Worm (Caenorhabditis elegans): ENCODE measurements around the gene fbxl-3.

Gene fbxl-3

ce11 chrII:5389831-5390323 is 8.8 kb downstream of the fbxl-3 start, which contains the start of gene ndx-6 (continued):
- TF ChIP-seq eor-1 (tag; optimal IDR thresholded peaks at IDR 0.05) (no peak), pqm-1 (tag; optimal IDR thresholded peaks at IDR 0.05) (peak; percentile 29), R02D3.7 (tag; optimal IDR thresholded peaks at IDR 0.05) (peak; percentile 61), tbx-2 (tag; optimal IDR thresholded peaks at IDR 0.05) (peak; percentile 66), egl-5 (tag; optimal IDR thresholded peaks at IDR 0.05) (peak; percentile 64), pha-4 (tag; optimal IDR thresholded peaks at IDR 0.05) (peak; percentile 90), nhr-67 (tag; optimal IDR thresholded peaks at IDR 0.05) (no peak), elt-1 (tag; optimal IDR thresholded peaks at IDR 0.05) (no peak), lin-15B (tag; optimal IDR thresholded peaks at IDR 0.05) (peak; percentile 75)

- TF ChIP-seq ceh-82 (tag; optimal IDR thresholded peaks at IDR 0.05) (no peak), ZK546.5 (tag; optimal IDR thresholded peaks at IDR 0.05) (no peak), unc-62 (GFP tag; optimal IDR thresholded peaks at IDR 0.05) (no peak), ama-1 (optimal IDR thresholded peaks at IDR 0.05) (no peak), sea-2 (GFP tag; optimal IDR thresholded peaks at IDR 0.05) (no peak), tbx-2 (tag; optimal IDR thresholded peaks at IDR 0.05) (no peak), nhr-67 (tag; optimal IDR thresholded peaks at IDR 0.05) (no peak), egl-5 (tag; optimal IDR thresholded peaks at IDR 0.05) (no peak), eor-1 (tag; optimal IDR thresholded peaks at IDR 0.05) (no peak), ceh-16 (tag; optimal IDR thresholded peaks at IDR 0.05) (no peak), nhr-237 (tag; optimal IDR thresholded peaks at IDR 0.05) (no peak), nfya-1 (tag; optimal IDR thresholded peaks at IDR 0.05; ENCODE audit: insufficient read depth) (no peak), ceh-28 (tag; optimal IDR thresholded peaks at IDR 0.05) (no peak)
Measured at ce11 chrII:5388786-5389421, 9.8 kb downstream of the fbxl-3 start, which contains the start of gene rsp-4. Gene rsp-4, minus strand, starts transcription at chrII:5388836.

- TF ChIP-seq elt-2 (tag; optimal IDR thresholded peaks at IDR 0.05) (peak; percentile 3), jun-1 (tag; optimal IDR thresholded peaks at IDR 0.05) (no peak)
Measured at ce11 chrII:5387217-5387616, 11.5 kb downstream of the fbxl-3 start, which contains the start of gene ccpp-6. Gene ccpp-6, minus strand, starts transcription at chrII:5387317.

- TF ChIP-seq ztf-4 (tag; optimal IDR thresholded peaks at IDR 0.05) (no peak), eor-1 (tag; optimal IDR thresholded peaks at IDR 0.05) (no peak), skn-1 (tag; optimal IDR thresholded peaks at IDR 0.05) (no peak), daf-12 (tag; optimal IDR thresholded peaks at IDR 0.05) (no peak), nhr-23 (tag; optimal IDR thresholded peaks at IDR 0.05) (peak; percentile 0), ama-1 (optimal IDR thresholded peaks at IDR 0.05) (no peak), nfya-1 (tag; optimal IDR thresholded peaks at IDR 0.05; ENCODE audit: insufficient read depth) (no peak), nhr-43 (tag; optimal IDR thresholded peaks at IDR 0.05; ENCODE audit: poor library complexity, severe bottlenecking) (peak; percentile 8), nhr-67 (tag; optimal IDR thresholded peaks at IDR 0.05) (no peak), lin-39 (tag; optimal IDR thresholded peaks at IDR 0.05) (no peak), unc-62 (GFP tag; optimal IDR thresholded peaks at IDR 0.05) (no peak), ceh-16 (tag; optimal IDR thresholded peaks at IDR 0.05) (no peak), nhr-11 (tag; optimal IDR thresholded peaks at IDR 0.05) (no peak), ceh-28 (tag; optimal IDR thresholded peaks at IDR 0.05) (no peak), nhr-12 (tag; optimal IDR thresholded peaks at IDR 0.05) (no peak), fkh-2 (tag; optimal IDR thresholded peaks at IDR 0.05) (no peak)
Measured at ce11 chrII:5384282-5384681, 14.4 kb downstream of the fbxl-3 start.

- TF ChIP-seq nhr-12 (tag; optimal IDR thresholded peaks at IDR 0.05) (no peak), lin-39 (tag; optimal IDR thresholded peaks at IDR 0.05) (no peak), eor-1 (tag; optimal IDR thresholded peaks at IDR 0.05) (no peak), nhr-25 (tag; optimal IDR thresholded peaks at IDR 0.05) (peak; percentile 98), fkh-2 (tag; optimal IDR thresholded peaks at IDR 0.05) (no peak), sea-2 (GFP tag; optimal IDR thresholded peaks at IDR 0.05) (no peak), mdl-1 (tag; optimal IDR thresholded peaks at IDR 0.05) (no peak), unc-62 (GFP tag; optimal IDR thresholded peaks at IDR 0.05) (no peak), ztf-4 (tag; optimal IDR thresholded peaks at IDR 0.05) (peak; percentile 26), R02D3.7 (tag; optimal IDR thresholded peaks at IDR 0.05) (peak; percentile 7), ceh-16 (tag; optimal IDR thresholded peaks at IDR 0.05) (no peak), ceh-9 (tag; optimal IDR thresholded peaks at IDR 0.05) (no peak), zag-1 (tag; optimal IDR thresholded peaks at IDR 0.05) (no peak), pqm-1 (tag; optimal IDR thresholded peaks at IDR 0.05) (peak; percentile 50), ZK546.5 (tag; optimal IDR thresholded peaks at IDR 0.05) (no peak), skn-1 (tag; optimal IDR thresholded peaks at IDR 0.05) (no peak), ama-1 (optimal IDR thresholded peaks at IDR 0.05) (peak; percentile 96), hmg-11 (tag; optimal IDR thresholded peaks at IDR 0.05) (peak; percentile 81), lin-15B (tag; optimal IDR thresholded peaks at IDR 0.05) (peak; percentile 75), aly-2 (tag; optimal IDR thresholded peaks at IDR 0.05) (no peak), nhr-77 (tag; optimal IDR thresholded peaks at IDR 0.05) (no peak), elt-2 (tag; optimal IDR thresholded peaks at IDR 0.05) (peak; percentile 85), fos-1 (tag; optimal IDR thresholded peaks at IDR 0.05) (peak; percentile 80), tbx-2 (tag; optimal IDR thresholded peaks at IDR 0.05) (peak; percentile 45), mml-1 (tag; optimal IDR thresholded peaks at IDR 0.05) (no peak), nhr-237 (tag; optimal IDR thresholded peaks at IDR 0.05) (no peak), daf-12 (tag; optimal IDR thresholded peaks at IDR 0.05) (no peak), nhr-43 (tag; optimal IDR thresholded peaks at IDR 0.05; ENCODE audit: poor library complexity, severe bottlenecking) (peak; percentile 51), elt-1 (tag; optimal IDR thresholded peaks at IDR 0.05) (no peak), fkh-10 (GFP tag; optimal IDR thresholded peaks at IDR 0.05) (no peak), lsy-12 (tag; optimal IDR thresholded peaks at IDR 0.05) (no peak), nhr-11 (tag; optimal IDR thresholded peaks at IDR 0.05) (no peak)
Measured at ce11 chrII:5379614-5380077, 19.1 kb downstream of the fbxl-3 start, which contains the start of gene pkc-3. Gene pkc-3, plus strand, starts transcription at chrII:5380027.
